Worm (Caenorhabditis elegans): Measurements from ENCODE around the gene unc-36.

unc-36 gene

ce11 chrIII:8181581-8181980 lies 19.4 kb downstream of the unc-36 start, which contains the start of gene spc-2:
Gene spc-2, plus strand, starts transcription at chrIII:8181881.
- no peak for TF ChIP-seq tlp-1 (tag; optimal IDR thresholded peaks at IDR 0.05)
- no peak for TF ChIP-seq ama-1 (optimal IDR thresholded peaks at IDR 0.05)
- no peak for TF ChIP-seq pag-3 (tag; optimal IDR thresholded peaks at IDR 0.05; ENCODE audit: borderline replicate concordance, insufficient read depth)
- TF ChIP-seq lir-3 (tag; optimal IDR thresholded peaks at IDR 0.05; ENCODE audit: poor library complexity): no peak
- no peak for TF ChIP-seq xbp-1 (tag; optimal IDR thresholded peaks at IDR 0.05)
- no peak for TF ChIP-seq snpc-4 (tag; optimal IDR thresholded peaks at IDR 0.05)
- TF ChIP-seq lin-39 (tag; optimal IDR thresholded peaks at IDR 0.05): no peak
- no peak for TF ChIP-seq unc-62 (GFP tag; optimal IDR thresholded peaks at IDR 0.05)
- no peak for TF ChIP-seq irx-1 (tag; optimal IDR thresholded peaks at IDR 0.05)
- TF ChIP-seq aha-1 (tag; optimal IDR thresholded peaks at IDR 0.05): no peak
- no peak for TF ChIP-seq lin-35 (GFP tag; optimal IDR thresholded peaks at IDR 0.05)
- TF ChIP-seq isw-1 (GFP tag; IDR thresholded peaks at IDR 0.05): no peak
- TF ChIP-seq fkh-4 (tag; optimal IDR thresholded peaks at IDR 0.05; ENCODE audit: borderline replicate concordance): no peak
- no peak for TF ChIP-seq tbx-2 (tag; optimal IDR thresholded peaks at IDR 0.05)
- TF ChIP-seq nhr-237 (tag; optimal IDR thresholded peaks at IDR 0.05): no peak
- TF ChIP-seq lin-14 (GFP tag; optimal IDR thresholded peaks at IDR 0.05): no peak
- no peak for TF ChIP-seq ceh-8 (GFP tag; optimal IDR thresholded peaks at IDR 0.05)
- no peak for TF ChIP-seq ztf-11 (tag; optimal IDR thresholded peaks at IDR 0.05)
- no peak for TF ChIP-seq Y116A8C.19 (tag; optimal IDR thresholded peaks at IDR 0.05; ENCODE audit: borderline replicate concordance)
- no peak for TF ChIP-seq C04F5.9 (tag; optimal IDR thresholded peaks at IDR 0.05)

ce11 chrIII:8178924-8179323 lies 22.1 kb downstream of the unc-36 start, which contains the start of gene C50C3.5:
Gene C50C3.5, plus strand, starts transcription at chrIII:8179224.
- TF ChIP-seq fkh-8 (tag; optimal IDR thresholded peaks at IDR 0.05) (no peak), lin-13 (GFP tag; optimal IDR thresholded peaks at IDR 0.05) (no peak), lin-14 (GFP tag; optimal IDR thresholded peaks at IDR 0.05) (peak; percentile 37), elt-2 (tag; optimal IDR thresholded peaks at IDR 0.05) (no peak), swsn-7 (tag; optimal IDR thresholded peaks at IDR 0.05) (no peak), fkh-10 (GFP tag; optimal IDR thresholded peaks at IDR 0.05) (peak; percentile 52), nhr-71 (tag; optimal IDR thresholded peaks at IDR 0.05) (no peak)

DNA sequence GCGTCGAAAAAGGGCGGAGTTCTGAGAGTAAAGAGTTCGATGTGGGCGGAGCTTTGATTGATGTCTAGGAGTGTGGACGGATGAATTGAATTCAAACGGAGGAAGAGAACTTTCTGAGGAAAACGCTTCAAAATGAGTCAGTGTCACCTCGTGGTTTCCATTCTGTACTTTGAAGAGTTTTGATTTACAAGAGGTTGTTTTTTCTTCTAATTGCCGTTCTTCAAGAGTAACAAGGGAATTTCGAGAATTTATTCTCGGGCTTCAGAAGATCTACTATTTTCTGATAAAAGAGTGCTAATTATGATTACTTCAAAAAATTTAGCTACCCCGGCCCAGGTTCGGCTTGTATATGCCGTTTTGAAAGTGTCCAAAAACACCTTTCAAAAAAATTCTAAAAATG lies 24.8 kb downstream of the unc-36 start, which contains the start of gene C50C3.12:
TSS of gene C50C3.12 (plus strand) at position 301 of the 400 bp plus-strand sequence.
- TF ChIP-seq nhr-19 (GFP tag; conservative IDR thresholded peaks at IDR 0.05) (no peak), lin-14 (GFP tag; optimal IDR thresholded peaks at IDR 0.05) (peak; percentile 3)

DNA sequence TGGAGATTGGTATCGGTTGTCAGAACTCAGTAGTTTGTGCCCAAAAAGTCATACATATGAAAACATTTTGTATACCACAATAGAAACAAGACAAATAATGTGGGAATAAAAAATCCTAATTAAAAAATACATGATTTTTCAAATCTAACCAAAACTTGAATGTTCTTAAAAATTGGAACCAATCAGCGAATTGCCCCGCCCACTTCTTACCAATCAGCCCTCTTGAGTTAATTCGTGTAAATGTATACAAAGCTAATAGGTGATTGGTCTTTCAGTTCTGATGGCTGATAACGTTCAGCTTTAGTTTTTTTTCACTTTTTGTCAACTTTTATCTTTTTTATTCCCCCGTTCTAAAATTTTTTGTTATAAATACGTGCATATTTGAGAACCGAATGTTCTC lies 25.8 kb downstream of the unc-36 start:
- TF ChIP-seq rnt-1 (tag; optimal IDR thresholded peaks at IDR 0.05) (no peak), ceh-63 (GFP tag; optimal IDR thresholded peaks at IDR 0.05) (no peak)

DNA sequence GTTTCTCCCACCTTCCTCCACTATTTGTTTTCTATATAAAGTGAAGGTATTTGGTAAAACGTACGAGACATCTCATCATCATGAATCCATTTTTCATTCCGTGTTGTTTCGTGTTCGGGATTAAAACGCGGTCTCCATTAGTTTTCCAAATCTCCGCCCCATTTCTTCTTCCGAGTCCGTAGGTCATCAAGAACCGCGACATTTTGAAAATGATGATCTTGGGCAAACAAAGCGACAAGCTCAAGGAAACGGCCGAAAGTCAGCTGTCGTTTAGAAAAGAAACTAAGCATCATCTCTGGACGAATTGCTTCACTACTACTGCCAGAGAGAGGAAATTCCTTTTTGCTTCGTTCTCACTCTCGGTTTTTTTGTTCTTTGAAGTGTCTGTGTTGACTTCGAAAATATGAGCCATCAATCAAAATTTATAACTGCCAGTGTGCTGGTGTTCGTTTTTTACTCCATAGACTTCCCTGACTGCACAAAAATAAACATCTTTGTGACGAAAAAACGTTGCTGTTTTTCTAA lies 28.3 kb downstream of the unc-36 start:
- TF ChIP-seq unc-86 (tag; optimal IDR thresholded peaks at IDR 0.05) (no peak), rnt-1 (tag; optimal IDR thresholded peaks at IDR 0.05) (peak; percentile 28), efl-1 (optimal IDR thresholded peaks at IDR 0.05) (no peak), efl-1 (GFP tag; optimal IDR thresholded peaks at IDR 0.05 in 1 of 2) (no peak), jun-1 (tag; optimal IDR thresholded peaks at IDR 0.05) (no peak), aly-2 (tag; optimal IDR thresholded peaks at IDR 0.05) (peak; percentile 80), nhr-19 (GFP tag; conservative IDR thresholded peaks at IDR 0.05) (peak; percentile 18), skn-1 (tag; optimal IDR thresholded peaks at IDR 0.05) (no peak), C16A3.4 (tag; optimal IDR thresholded peaks at IDR 0.05) (no peak), lin-15B (tag; optimal IDR thresholded peaks at IDR 0.05) (no peak), swsn-7 (tag; optimal IDR thresholded peaks at IDR 0.05) (no peak), C04F5.9 (tag; optimal IDR thresholded peaks at IDR 0.05) (no peak), C34B4.2 (tag; optimal IDR thresholded peaks at IDR 0.05) (no peak), nhr-20 (tag; optimal IDR thresholded peaks at IDR 0.05) (no peak), dsc-1 (tag; optimal IDR thresholded peaks at IDR 0.05) (no peak), hlh-4 (tag; optimal IDR thresholded peaks at IDR 0.05) (no peak), lsy-2 (tag; optimal IDR thresholded peaks at IDR 0.05) (peak in 1 of 2 experiments; percentile 12), nhr-71 (tag; optimal IDR thresholded peaks at IDR 0.05) (peak; percentile 16)
